Worm (Caenorhabditis elegans) whole organism, late embryonic: ENCODE data around the gene dct-7.

ENCODE experiments used
- F13H6.1 ChIP-seq: sonication (generic microtip); optimal IDR thresholded peaks from 2 replicates; lab custom pipeline; 2016; ENCODE audit warnings: missing genetic modification characterization, missing compliant biosample characterization
- ceh-18 ChIP-seq: sonication (generic microtip); optimal IDR thresholded peaks from 2 replicates; lab custom pipeline; 2016; ENCODE audit warnings: missing genetic modification characterization, missing compliant biosample characterization
- ceh-19 ChIP-seq: fragments of 200-800 bp; sonication (Bioruptor generic); optimal IDR thresholded peaks from 2 replicates; lab custom pipeline; 2018; ENCODE audit warnings: mild to moderate bottlenecking, missing genetic modification characterization, missing compliant biosample characterization
- ceh-24 ChIP-seq: sonication (generic microtip); optimal IDR thresholded peaks from 2 replicates; lab custom pipeline; 2016; ENCODE audit warnings: mild to moderate bottlenecking, missing genetic modification characterization, missing compliant biosample characterization
- ceh-9 ChIP-seq: sonication (generic microtip); optimal IDR thresholded peaks from 2 replicates; lab custom pipeline; 2016; ENCODE audit warnings: mild to moderate bottlenecking, missing genetic modification characterization, inconsistent platforms, missing compliant biosample characterization
- lin-11 ChIP-seq: fragments of 200-800 bp; sonication (Bioruptor generic); optimal IDR thresholded peaks from 2 replicates; lab custom pipeline; 2018; ENCODE audit warnings: mild to moderate bottlenecking, missing genetic modification characterization, missing compliant biosample characterization
- ref-2 ChIP-seq: sonication (generic microtip); optimal IDR thresholded peaks from 2 replicates; lab custom pipeline; 2016; ENCODE audit warnings: missing genetic modification characterization, missing compliant biosample characterization

ce11 chrIV:4265951-4266350, 24.4 kb downstream of the dct-7 start:
- TF ChIP-seq F13H6.1 (tag; lab: Kevin White, UChicago) (no peak), ref-2 (tag; lab: Kevin White, UChicago) (no peak), lin-11 (no peak), ceh-9 (tag; lab: Kevin White, UChicago) (no peak), ceh-18 (tag; lab: Kevin White, UChicago) (no peak), ceh-19 (GFP tag; lab: Kevin White, UChicago) (no peak), ceh-24 (no peak)
